Worm (Caenorhabditis elegans) whole organism, mixed stage, embryonic: ENCODE data around the gene zig-12.
"Not testable (repeated sequence)": the region's sequence is repeated elsewhere in the genome, so short reads cannot be mapped to it uniquely, and the experiment has no call there.

Source experiments
- M03D4.4 ChIP-seq: sonication (generic microtip); optimal IDR thresholded peaks from 2 replicates; lab custom pipeline; 2017; ENCODE audit warnings: mild to moderate bottlenecking, missing genetic modification characterization, missing compliant biosample characterization
- bed-3 ChIP-seq: fragments of 200-800 bp; sonication (Bioruptor generic); optimal IDR thresholded peaks from 3 replicates; lab custom pipeline; 2018; ENCODE audit warnings: mild to moderate bottlenecking, missing genetic modification characterization, moderate library complexity, missing compliant biosample characterization
- blmp-1 ChIP-seq: fragments of 150-350 bp; optimal IDR thresholded peaks from 2 replicates; lab custom pipeline; 2014; ENCODE audit warnings: missing biosample characterization, missing genetic modification characterization
- ceh-39 ChIP-seq: fragments of 150-350 bp; optimal IDR thresholded peaks from 2 replicates; lab custom pipeline; 2014; ENCODE audit warnings: missing biosample characterization, missing genetic modification characterization
- ceh-43 ChIP-seq: fragments of 200-800 bp; sonication (Bioruptor generic); optimal IDR thresholded peaks from 2 replicates; lab custom pipeline; 2018; ENCODE audit warnings: mild to moderate bottlenecking, missing genetic modification characterization, moderate library complexity, missing compliant biosample characterization
- ceh-83 ChIP-seq: fragments of 200-800 bp; sonication (Bioruptor generic); optimal IDR thresholded peaks from 2 replicates; lab custom pipeline; 2018; ENCODE audit warnings: mild to moderate bottlenecking, missing genetic modification characterization, missing compliant biosample characterization
- ces-1 ChIP-seq: fragments of 150-350 bp; optimal IDR thresholded peaks from 2 replicates; lab custom pipeline; 2014; ENCODE audit warnings: missing biosample characterization, missing genetic modification reagents, missing genetic modification characterization
- cnd-1 ChIP-seq: fragments of 200-800 bp; sonication (Bioruptor generic); optimal IDR thresholded peaks from 2 replicates; lab custom pipeline; 2018; ENCODE audit warnings: mild to moderate bottlenecking, missing genetic modification characterization, missing compliant biosample characterization
- drap-1 ChIP-seq: fragments of 200-800 bp; sonication (Bioruptor generic); optimal IDR thresholded peaks from 3 replicates; lab custom pipeline; 2018; ENCODE audit warnings: mild to moderate bottlenecking, missing genetic modification characterization, missing compliant biosample characterization
- elt-1 ChIP-seq: sonication (generic microtip); optimal IDR thresholded peaks from 2 replicates; lab custom pipeline; 2017; ENCODE audit warnings: missing genetic modification characterization, mild to moderate bottlenecking, missing compliant biosample characterization, antibody characterized with exemption, moderate library complexity, borderline replicate concordance; ENCODE audit not compliant: insufficient read depth
- elt-3 ChIP-seq: fragments of 150-350 bp; optimal IDR thresholded peaks from 2 replicates; lab custom pipeline; 2014; ENCODE audit warnings: missing biosample characterization, missing genetic modification characterization
- flh-1 ChIP-seq: fragments of 200-800 bp; sonication (Bioruptor generic); optimal IDR thresholded peaks from 2 replicates; lab custom pipeline; 2018; ENCODE audit warnings: mild to moderate bottlenecking, missing genetic modification characterization, moderate library complexity, missing compliant biosample characterization
- ham-2 ChIP-seq: fragments of 200-800 bp; sonication (Bioruptor generic); optimal IDR thresholded peaks from 2 replicates; lab custom pipeline; 2018; ENCODE audit warnings: mild to moderate bottlenecking, missing genetic modification characterization, missing compliant biosample characterization
- hlh-1 ChIP-seq: fragments of 150-350 bp; optimal IDR thresholded peaks from 2 replicates; lab custom pipeline; 2014; ENCODE audit warnings: missing biosample characterization, missing genetic modification reagents, missing genetic modification characterization
- lin-13 ChIP-seq: fragments of 150-350 bp; optimal IDR thresholded peaks from 2 replicates; lab custom pipeline; 2014; ENCODE audit warnings: missing biosample characterization, missing genetic modification characterization
- lin-32 ChIP-seq: fragments of 200-800 bp; sonication (Bioruptor generic); optimal IDR thresholded peaks from 2 replicates; lab custom pipeline; 2018; ENCODE audit warnings: mild to moderate bottlenecking, missing genetic modification characterization, missing compliant biosample characterization
- lsy-2 ChIP-seq: fragments of 150-350 bp; optimal IDR thresholded peaks from 2 replicates; lab custom pipeline; 2014; ENCODE audit warnings: missing biosample characterization, missing genetic modification characterization
- mab-5 ChIP-seq: fragments of 150-350 bp; optimal IDR thresholded peaks from 2 replicates; lab custom pipeline; 2014; ENCODE audit warnings: missing biosample characterization, missing genetic modification characterization
- mep-1 ChIP-seq: fragments of 150-350 bp; optimal IDR thresholded peaks from 2 replicates; lab custom pipeline; 2017; ENCODE audit warnings: missing biosample characterization, missing genetic modification reagents, missing genetic modification characterization, inconsistent platforms
- mls-2 ChIP-seq: sonication (generic microtip); optimal IDR thresholded peaks from 2 replicates; lab custom pipeline; 2016; ENCODE audit warnings: mild to moderate bottlenecking, missing genetic modification characterization, moderate library complexity, missing compliant biosample characterization
- nhr-12 ChIP-seq: fragments of 150-350 bp; optimal IDR thresholded peaks from 2 replicates; lab custom pipeline; 2014; ENCODE audit warnings: missing biosample characterization, missing genetic modification characterization
- nhr-2 ChIP-seq: fragments of 150-350 bp; optimal IDR thresholded peaks from 2 replicates; lab custom pipeline; 2014; ENCODE audit warnings: missing biosample characterization, missing genetic modification characterization
- nhr-237 ChIP-seq: fragments of 150-350 bp; optimal IDR thresholded peaks from 2 replicates; lab custom pipeline; 2014; ENCODE audit warnings: missing biosample characterization, missing genetic modification characterization
- nhr-28 ChIP-seq: fragments of 150-350 bp; optimal IDR thresholded peaks from 2 replicates; lab custom pipeline; 2014; ENCODE audit warnings: missing biosample characterization, missing genetic modification characterization
- nhr-76 ChIP-seq: sonication (generic microtip); optimal IDR thresholded peaks from 2 replicates; lab custom pipeline; 2017; ENCODE audit warnings: missing biosample characterization, missing genetic modification characterization
- pha-4 ChIP-seq: fragments of 150-350 bp; optimal IDR thresholded peaks from 2 replicates; lab custom pipeline; 2018; ENCODE audit warnings: missing biosample characterization, missing genetic modification reagents, missing genetic modification characterization
- sem-2 ChIP-seq: fragments of 200-800 bp; sonication (Bioruptor generic); optimal IDR thresholded peaks from 2 replicates; lab custom pipeline; 2018; ENCODE audit warnings: mild to moderate bottlenecking, missing genetic modification characterization, missing compliant biosample characterization
- snpc-4 ChIP-seq: fragments of 150-350 bp; optimal IDR thresholded peaks from 2 replicates; lab custom pipeline; 2014; ENCODE audit warnings: missing biosample characterization, missing genetic modification characterization
- sptf-1 ChIP-seq: sonication (generic microtip); optimal IDR thresholded peaks from 2 replicates; lab custom pipeline; 2017; ENCODE audit warnings: mild to moderate bottlenecking, missing genetic modification characterization, moderate library complexity, missing compliant biosample characterization
- tbx-8 ChIP-seq: fragments of 200-800 bp; sonication (Bioruptor generic); optimal IDR thresholded peaks from 2 replicates; lab custom pipeline; 2018; ENCODE audit warnings: mild to moderate bottlenecking, missing genetic modification characterization, moderate library complexity, missing compliant biosample characterization
- unc-120 ChIP-seq: sonication (generic microtip); optimal IDR thresholded peaks from 2 replicates; lab custom pipeline; 2017; ENCODE audit warnings: missing genetic modification characterization, missing compliant biosample characterization; ENCODE audit not compliant: poor library complexity, severe bottlenecking
- unc-39 ChIP-seq: fragments of 150-350 bp; optimal IDR thresholded peaks from 2 replicates; lab custom pipeline; 2014; ENCODE audit warnings: missing biosample characterization, missing genetic modification characterization
- unc-62 ChIP-seq: fragments of 150-350 bp; optimal IDR thresholded peaks from 2 replicates; lab custom pipeline; 2014; ENCODE audit warnings: missing biosample characterization, missing genetic modification reagents, missing genetic modification characterization
- zip-8 ChIP-seq: fragments of 150-350 bp; optimal IDR thresholded peaks from 2 replicates; lab custom pipeline; 2014; ENCODE audit warnings: missing biosample characterization, missing genetic modification characterization
- ztf-11 ChIP-seq: fragments of 150-350 bp; optimal IDR thresholded peaks from 2 replicates; lab custom pipeline; 2014; ENCODE audit warnings: missing biosample characterization, missing genetic modification characterization

Gene zig-12

DNA sequence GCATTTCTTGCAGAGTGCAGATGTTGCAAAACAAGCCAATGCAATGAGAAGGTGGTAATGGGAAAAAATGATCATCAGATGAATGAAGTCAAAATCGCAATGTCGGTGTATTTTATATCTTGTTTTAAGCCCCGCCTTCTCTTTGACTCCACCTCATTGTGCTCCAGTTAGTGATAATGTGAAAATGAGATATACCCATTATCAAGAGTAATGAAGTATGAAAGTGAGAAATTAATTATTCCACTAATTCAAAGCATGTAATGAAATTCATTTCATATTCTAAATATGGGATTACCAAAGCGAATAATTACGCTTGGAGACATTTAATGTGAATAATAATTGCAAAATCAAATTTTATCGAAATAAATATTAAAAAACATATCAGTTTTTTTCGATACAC, 31.9 kb upstream of the zig-12 start, which contains the start of gene M02D8.6:
TSS of gene M02D8.6 (minus strand) at position 101 of the 400 bp plus-strand sequence.
- TF ChIP-seq ces-1 (GFP tag; lab: Kevin White, UChicago); lin-13; ceh-83: not testable (repeated sequence)

DNA sequence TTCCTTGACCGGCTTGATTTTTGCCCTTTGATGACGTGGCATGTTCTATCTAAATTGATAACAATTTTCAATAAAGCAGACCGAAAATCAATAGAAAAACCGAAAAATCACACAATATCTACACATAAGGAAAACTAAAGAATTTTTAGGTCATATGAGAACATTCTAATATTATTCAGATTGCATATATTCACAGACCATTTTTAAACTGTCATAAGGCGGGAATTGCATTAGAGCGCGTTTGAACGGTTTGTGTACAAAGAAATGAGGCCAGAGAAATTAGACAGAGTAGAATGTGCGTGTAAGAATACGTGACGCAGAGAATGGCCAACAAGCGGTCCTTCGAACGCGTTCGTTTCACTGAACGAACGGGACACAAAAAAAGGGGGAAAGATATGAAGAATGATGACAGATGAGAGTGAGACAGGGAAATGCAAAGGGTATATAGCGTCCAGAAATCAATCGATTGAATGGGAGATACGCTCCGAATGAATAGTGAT, 26.7 kb upstream of the zig-12 start, which contains the start of gene M02D8.3:
TSS of gene M02D8.3 (minus strand) at position 51 of the 500 bp plus-strand sequence.
- TF ChIP-seq mls-2 (tag; lab: Kevin White, UChicago) (peak; percentile 21), mep-1 (tag; lab: Kevin White, UChicago) (peak; percentile 67), cnd-1 (peak; percentile 56), blmp-1 (tag; lab: Kevin White, UChicago) (no peak), hlh-1 (tag; lab: Kevin White, UChicago) (peak; percentile 76), mab-5 (tag; lab: Kevin White, UChicago) (no peak), snpc-4 (tag; lab: Kevin White, UChicago) (no peak), drap-1 (GFP tag; lab: Kevin White, UChicago) (no peak), zip-8 (tag; lab: Kevin White, UChicago) (no peak), M03D4.4 (tag; lab: Kevin White, UChicago) (no peak), unc-62 (GFP tag; lab: Kevin White, UChicago) (peak; percentile 83), sptf-1 (no peak), ceh-39 (tag; lab: Kevin White, UChicago) (peak; percentile 78), elt-3 (tag; lab: Kevin White, UChicago) (no peak), ces-1 (GFP tag; lab: Kevin White, UChicago) (peak; percentile 38), unc-120 (tag; lab: Kevin White, UChicago) (peak; percentile 29), lin-13 (peak; percentile 46), flh-1 (GFP tag; lab: Kevin White, UChicago) (no peak), ham-2 (GFP tag; lab: Kevin White, UChicago) (no peak), sem-2 (GFP tag; lab: Kevin White, UChicago) (no peak), nhr-12 (tag; lab: Kevin White, UChicago) (no peak), nhr-28 (tag; lab: Kevin White, UChicago) (no peak), unc-39 (tag; lab: Kevin White, UChicago) (no peak), elt-1 (tag; lab: Kevin White, UChicago) (peak; percentile 66), ztf-11 (no peak), lin-32 (GFP tag; lab: Kevin White, UChicago) (no peak), nhr-76 (tag; lab: Kevin White, UChicago) (no peak), lsy-2 (tag; lab: Kevin White, UChicago) (peak; percentile 36), ceh-43 (GFP tag; lab: Kevin White, UChicago) (no peak), bed-3 (no peak), ceh-83 (no peak), tbx-8 (GFP tag; lab: Kevin White, UChicago) (no peak), nhr-2 (tag; lab: Kevin White, UChicago) (peak; percentile 78), pha-4 (tag; lab: Kevin White, UChicago) (peak; percentile 44), nhr-237 (tag; lab: Kevin White, UChicago) (no peak)

DNA sequence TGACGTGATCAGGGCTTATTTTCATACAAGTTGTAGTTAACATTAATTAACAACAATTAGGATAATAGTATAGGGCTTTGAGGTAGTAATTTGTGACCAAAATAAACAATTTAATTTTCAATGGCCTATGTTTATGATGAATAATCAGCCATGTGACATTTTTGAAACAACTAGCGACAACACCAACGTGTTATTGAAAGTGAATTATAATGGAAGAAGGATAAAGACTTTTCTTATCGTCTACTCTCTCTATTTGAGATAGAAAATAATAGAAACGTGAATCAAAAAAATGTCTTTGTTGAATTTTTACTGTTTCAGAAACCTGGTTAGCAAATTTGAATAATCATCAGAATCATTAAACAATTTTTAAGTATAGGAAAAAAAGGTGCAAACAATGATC, 25.9 kb upstream of the zig-12 start:
- TF ChIP-seq lin-13, result no peak
- TF ChIP-seq hlh-1 (tag; lab: Kevin White, UChicago), result no peak
- TF ChIP-seq elt-3 (tag; lab: Kevin White, UChicago), result no peak
- no peak for TF ChIP-seq sem-2 (GFP tag; lab: Kevin White, UChicago)
- TF ChIP-seq, all 35 proteins: peak for 0

ce11 chrX:8739373-8739772, 24.3 kb upstream of the zig-12 start, which contains the start of gene M02D8.2:
TSS of gene M02D8.2 (plus strand) at chrX:8739673.
- TF ChIP-seq elt-1 (tag; lab: Kevin White, UChicago) (no peak), unc-120 (tag; lab: Kevin White, UChicago) (no peak), nhr-28 (tag; lab: Kevin White, UChicago) (no peak), ztf-11 (no peak), nhr-76 (tag; lab: Kevin White, UChicago) (no peak), M03D4.4 (tag; lab: Kevin White, UChicago) (no peak), nhr-12 (tag; lab: Kevin White, UChicago) (no peak), unc-39 (tag; lab: Kevin White, UChicago) (no peak), bed-3 (no peak), tbx-8 (GFP tag; lab: Kevin White, UChicago) (no peak)
- TF ChIP-seq, all 35 proteins: peak for 0
